Worm (Caenorhabditis elegans): ENCODE measurements around the gene hlh-28.
A peak's percentile ranks its signal among the peaks of the same experiment; 100 is the strongest.

Gene hlh-28

ce11 chrX:17514422-17514821, 36.4 kb upstream of the hlh-28 start:
- TF ChIP-seq drap-1 (GFP tag; optimal IDR thresholded peaks at IDR 0.05) = no peak
- no peak for TF ChIP-seq cnd-1 (tag; optimal IDR thresholded peaks at IDR 0.05)
- no peak for TF ChIP-seq mls-2 (tag; optimal IDR thresholded peaks at IDR 0.05)
- no peak for TF ChIP-seq mep-1 (tag; optimal IDR thresholded peaks at IDR 0.05)
- no peak for TF ChIP-seq ceh-83 (GFP tag; optimal IDR thresholded peaks at IDR 0.05)
- no peak for TF ChIP-seq tbx-8 (GFP tag; optimal IDR thresholded peaks at IDR 0.05)
- no peak for TF ChIP-seq nhr-28 (tag; optimal IDR thresholded peaks at IDR 0.05)
- no peak for TF ChIP-seq unc-120 (tag; optimal IDR thresholded peaks at IDR 0.05; ENCODE audit: poor library complexity, severe bottlenecking)

- TF ChIP-seq elt-1 (tag; optimal IDR thresholded peaks at IDR 0.05; ENCODE audit: borderline replicate concordance, insufficient read depth) = no peak
- no peak for TF ChIP-seq mab-5 (tag; optimal IDR thresholded peaks at IDR 0.05)
These were observed 35.5 kb upstream of the hlh-28 start for ce11 chrX:17515207-17515902.

ce11 chrX:17516461-17516860, 34.4 kb upstream of the hlh-28 start:
- TF ChIP-seq M03D4.4 (tag; optimal IDR thresholded peaks at IDR 0.05) (no peak), tbx-8 (GFP tag; optimal IDR thresholded peaks at IDR 0.05) (no peak), lin-32 (GFP tag; optimal IDR thresholded peaks at IDR 0.05) (no peak), nhr-28 (tag; optimal IDR thresholded peaks at IDR 0.05) (no peak), nhr-2 (tag; optimal IDR thresholded peaks at IDR 0.05) (no peak), elt-1 (tag; optimal IDR thresholded peaks at IDR 0.05; ENCODE audit: borderline replicate concordance, insufficient read depth) (no peak), sem-2 (GFP tag; optimal IDR thresholded peaks at IDR 0.05) (no peak), ham-2 (GFP tag; optimal IDR thresholded peaks at IDR 0.05) (no peak), bed-3 (GFP tag; optimal IDR thresholded peaks at IDR 0.05) (no peak), ceh-83 (GFP tag; optimal IDR thresholded peaks at IDR 0.05) (no peak), mab-5 (tag; optimal IDR thresholded peaks at IDR 0.05) (no peak), snpc-4 (tag; optimal IDR thresholded peaks at IDR 0.05) (no peak), nhr-12 (tag; optimal IDR thresholded peaks at IDR 0.05) (no peak), hlh-1 (tag; optimal IDR thresholded peaks at IDR 0.05) (no peak), drap-1 (GFP tag; optimal IDR thresholded peaks at IDR 0.05) (no peak), lin-13 (tag; optimal IDR thresholded peaks at IDR 0.05) (no peak), pha-4 (tag; optimal IDR thresholded peaks at IDR 0.05) (no peak)

DNA sequence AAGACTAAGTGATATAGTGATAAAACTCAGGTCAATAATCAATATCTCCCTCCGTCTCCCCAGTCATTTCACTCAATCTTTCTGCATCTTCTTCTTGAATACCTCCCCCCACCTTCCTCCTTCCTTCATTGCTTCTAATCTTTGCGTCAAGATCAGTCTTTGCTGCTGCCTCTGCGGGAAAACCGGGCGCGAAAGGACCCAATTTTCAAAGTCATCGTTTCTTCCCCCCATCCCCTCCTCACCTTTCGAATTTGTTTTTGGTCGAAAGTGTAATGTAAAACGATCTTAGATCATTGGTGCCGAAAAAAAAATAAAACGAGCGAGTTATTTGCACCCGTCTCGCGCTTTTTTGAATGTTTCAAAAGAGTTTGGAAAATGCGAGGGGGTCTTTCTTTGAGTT, 33.9 kb upstream of the hlh-28 start:
- TF ChIP-seq elt-1 (tag; optimal IDR thresholded peaks at IDR 0.05; ENCODE audit: borderline replicate concordance, insufficient read depth) = no peak
- no peak for TF ChIP-seq drap-1 (GFP tag; optimal IDR thresholded peaks at IDR 0.05)

ce11 chrX:17517872-17518271, 33.0 kb upstream of the hlh-28 start:
- no peak for TF ChIP-seq unc-62 (GFP tag; optimal IDR thresholded peaks at IDR 0.05)
- no peak for TF ChIP-seq ceh-83 (GFP tag; optimal IDR thresholded peaks at IDR 0.05)

DNA sequence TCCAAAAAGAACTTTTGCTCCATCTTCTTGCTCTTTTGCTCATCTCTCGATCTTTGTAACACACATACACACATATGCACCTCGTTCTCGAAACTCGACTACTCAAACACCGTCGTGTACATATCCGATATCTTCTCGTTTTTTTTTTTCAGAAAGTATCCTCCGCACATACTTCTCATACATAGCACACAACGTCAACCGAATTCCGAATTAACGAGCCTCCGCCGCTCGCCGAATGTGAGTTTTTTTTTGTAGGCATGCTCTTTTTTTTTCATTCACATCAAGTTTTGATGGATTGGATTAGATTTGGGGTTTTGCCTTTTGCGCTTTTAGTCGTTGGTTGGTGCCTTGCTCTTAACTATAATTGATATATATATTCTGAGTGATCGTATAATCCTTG, 32.6 kb upstream of the hlh-28 start:
- TF ChIP-seq nhr-76 (tag; optimal IDR thresholded peaks at IDR 0.05) (no peak), lin-32 (GFP tag; optimal IDR thresholded peaks at IDR 0.05) (no peak), cnd-1 (tag; optimal IDR thresholded peaks at IDR 0.05) (no peak), mls-2 (tag; optimal IDR thresholded peaks at IDR 0.05) (no peak)

ce11 chrX:17519476-17519875, 31.4 kb upstream of the hlh-28 start:
- TF ChIP-seq nhr-237 (tag; optimal IDR thresholded peaks at IDR 0.05) (no peak), ces-1 (GFP tag; optimal IDR thresholded peaks at IDR 0.05) (peak; percentile 8), lin-32 (GFP tag; optimal IDR thresholded peaks at IDR 0.05) (no peak), sem-2 (GFP tag; optimal IDR thresholded peaks at IDR 0.05) (no peak), ztf-11 (tag; optimal IDR thresholded peaks at IDR 0.05) (no peak), snpc-4 (tag; optimal IDR thresholded peaks at IDR 0.05) (no peak), M03D4.4 (tag; optimal IDR thresholded peaks at IDR 0.05) (peak; percentile 39), cnd-1 (tag; optimal IDR thresholded peaks at IDR 0.05) (no peak), mls-2 (tag; optimal IDR thresholded peaks at IDR 0.05) (no peak), ham-2 (GFP tag; optimal IDR thresholded peaks at IDR 0.05) (no peak), sptf-1 (tag; optimal IDR thresholded peaks at IDR 0.05) (no peak), flh-1 (GFP tag; optimal IDR thresholded peaks at IDR 0.05) (no peak), tbx-8 (GFP tag; optimal IDR thresholded peaks at IDR 0.05) (no peak), mab-5 (tag; optimal IDR thresholded peaks at IDR 0.05) (no peak)
